Worm (Caenorhabditis elegans): ENCODE data around the gene chil-4.

- TF ChIP-seq unc-62 (GFP tag; optimal IDR thresholded peaks at IDR 0.05) (no peak), nhr-237 (tag; optimal IDR thresholded peaks at IDR 0.05) (no peak), egl-27 (tag; optimal IDR thresholded peaks at IDR 0.05) (no peak)
These were observed 12.7 kb upstream of the chil-4 start for ce11 chrII:9868207-9868606.

Measured in whole organism, L3 larva.